Fruit fly (Drosophila melanogaster): ENCODE data around the gene RabX2.

RabX2 gene

dm6 chrX:10367801-10368203 lies 49.4 kb upstream of the RabX2 start, which contains the start of gene CG17841 (continued):
- TF ChIP-seq hbn (GFP tag; IDR thresholded peaks at IDR 0.05; ENCODE audit: partially characterized antibody) (0 out of 2 replicates have a peak, but pooled peaks have one; percentile 20), Xbp1 (GFP tag; optimal IDR thresholded peaks at IDR 0.05) (no peak), Dp (GFP tag; optimal IDR thresholded peaks at IDR 0.05) (peak; percentile 83), HLH4C (GFP tag; IDR thresholded peaks at IDR 0.05; ENCODE audit: partially characterized antibody) (peak; percentile 65), Deaf1 (tag; optimal IDR thresholded peaks at IDR 0.05) (peak; percentile 81), zen2 (GFP tag; IDR thresholded peaks at IDR 0.05; ENCODE audit: partially characterized antibody) (0 out of 3 replicates have a peak, but pooled peaks have one; percentile 44), Mad (GFP tag; optimal IDR thresholded peaks at IDR 0.05) (no peak), hkb (optimal IDR thresholded peaks at IDR 0.05) (no peak), hkb (GFP tag; IDR thresholded peaks at IDR 0.05) (no peak), bab2 (GFP tag; optimal IDR thresholded peaks at IDR 0.05) (no peak), CG10543 (GFP tag; optimal IDR thresholded peaks at IDR 0.05) (no peak), CG3281 (GFP tag; optimal IDR thresholded peaks at IDR 0.05) (no peak), otp (GFP tag; IDR thresholded peaks at IDR 0.05) (no peak), CG13296 (GFP tag; optimal IDR thresholded peaks at IDR 0.05) (no peak), Sin3A (optimal IDR thresholded peaks at IDR 0.05) (peak; percentile 87)

- no peak for TF ChIP-seq ase (GFP tag; IDR thresholded peaks at IDR 0.05)
- TF ChIP-seq CG2875 (GFP tag; optimal IDR thresholded peaks at IDR 0.05), result no peak
- TF ChIP-seq sisA (GFP tag; IDR thresholded peaks at IDR 0.05), result no peak
- TF ChIP-seq CG7357 (GFP tag; IDR thresholded peaks at IDR 0.05), result no peak
- peak; percentile 57 for TF ChIP-seq CG12769 (tag; optimal IDR thresholded peaks at IDR 0.05)
- TF ChIP-seq CG32772 (GFP tag; IDR thresholded peaks at IDR 0.05), result no peak
- TF ChIP-seq D19B (GFP tag; optimal IDR thresholded peaks at IDR 0.05), result no peak
- TF ChIP-seq CG13123 (GFP tag; optimal IDR thresholded peaks at IDR 0.05), result no peak
- TF ChIP-seq Deaf1 (tag; optimal IDR thresholded peaks at IDR 0.05), result peak; percentile 44
- no peak for TF ChIP-seq Optix (GFP tag; IDR thresholded peaks at IDR 0.05)
- no peak for TF ChIP-seq bcd (GFP tag; optimal IDR thresholded peaks at IDR 0.05)
- TF ChIP-seq sug (tag; optimal IDR thresholded peaks at IDR 0.05), result peak; percentile 25
- no peak for TF ChIP-seq CoRest (tag; optimal IDR thresholded peaks at IDR 0.05)
- no peak for TF ChIP-seq CG10654 (GFP tag; optimal IDR thresholded peaks at IDR 0.05)
- TF ChIP-seq Vsx1 (GFP tag; optimal IDR thresholded peaks at IDR 0.05), result peak; percentile 0
- TF ChIP-seq Hr3 (GFP tag; optimal IDR thresholded peaks at IDR 0.05), result no peak
- TF ChIP-seq B-H1 (GFP tag; IDR thresholded peaks at IDR 0.05), result no peak
- TF ChIP-seq CG6175 (GFP tag; IDR thresholded peaks at IDR 0.05), result no peak
- no peak for TF ChIP-seq CG9727 (GFP tag; optimal IDR thresholded peaks at IDR 0.05)
- no peak for TF ChIP-seq bowl (GFP tag; IDR thresholded peaks at IDR 0.05)
- TF ChIP-seq CG1792 (GFP tag; optimal IDR thresholded peaks at IDR 0.05), result no peak
- no peak for TF ChIP-seq gt (GFP tag; IDR thresholded peaks at IDR 0.05)
- no peak for TF ChIP-seq stc (GFP tag; IDR thresholded peaks at IDR 0.05)
- no peak for TF ChIP-seq eyg (GFP tag; optimal IDR thresholded peaks at IDR 0.05)
- no peak for TF ChIP-seq Oli (tag; optimal IDR thresholded peaks at IDR 0.05)
- no peak for TF ChIP-seq pho (GFP tag; optimal IDR thresholded peaks at IDR 0.05)
- TF ChIP-seq z (GFP tag; IDR thresholded peaks at IDR 0.05), result no peak
- TF ChIP-seq ken (GFP tag; IDR thresholded peaks at IDR 0.05), result no peak
- TF ChIP-seq Ssrp (tag; optimal IDR thresholded peaks at IDR 0.05), result no peak
- TF ChIP-seq CG12155 (GFP tag; optimal IDR thresholded peaks at IDR 0.05), result no peak
- TF ChIP-seq ftz-f1 (GFP tag; optimal IDR thresholded peaks at IDR 0.05), result peak; percentile 81
- TF ChIP-seq maf-S (GFP tag; optimal IDR thresholded peaks at IDR 0.05), result no peak
- no peak for TF ChIP-seq CG11695 (GFP tag; IDR thresholded peaks at IDR 0.05)
- TF ChIP-seq Hey (tag; optimal IDR thresholded peaks at IDR 0.05), result no peak
- no peak for TF ChIP-seq Med (GFP tag)
- TF ChIP-seq schlank (tag; optimal IDR thresholded peaks at IDR 0.05), result no peak
- no peak for TF ChIP-seq kah (GFP tag; optimal IDR thresholded peaks at IDR 0.05)
- no peak for TF ChIP-seq CG34224 (GFP tag; IDR thresholded peaks at IDR 0.05; ENCODE audit: partially characterized antibody)
Measured at dm6 chrX:10369315-10369714, 47.9 kb upstream of the RabX2 start.
